Fruit fly (Drosophila melanogaster) whole organism, embryonic: Measurements from ENCODE around the gene CG8066.

Experiments
- ATbp ChIP-seq: fragments of 200-800 bp; sonication (Bioruptor generic); optimal IDR thresholded peaks from 2 replicates; lab custom pipeline; 2017; ENCODE audit warnings: missing biosample characterization, mild to moderate bottlenecking, missing genetic modification characterization, missing genetic modification reagents
- Atf-2 ChIP-seq: fragments of 200-800 bp; sonication (Bioruptor generic); optimal IDR thresholded peaks from 2 replicates; lab custom pipeline; 2016; ENCODE audit warnings: missing biosample characterization, missing genetic modification characterization
- BEAF-32 ChIP-seq: fragments of 200-800 bp; sonication (Bioruptor generic); optimal IDR thresholded peaks from 3 replicates; lab custom pipeline; 2017; ENCODE audit warnings: missing biosample characterization, missing genetic modification characterization, mild to moderate bottlenecking, moderate library complexity, missing genetic modification reagents
- CG10959 ChIP-seq: fragments of 200-800 bp; sonication (Bioruptor generic); IDR thresholded peaks from 2 replicates; pipeline ENCODE4 v1.3.6; 2022; ENCODE audit warnings: missing biosample characterization, missing genetic modification characterization
- CG12391 ChIP-seq: fragments of 200-800 bp; sonication (Bioruptor generic); optimal IDR thresholded peaks from 3 replicates; lab custom pipeline; 2018; ENCODE audit warnings: missing biosample characterization, mild to moderate bottlenecking, missing genetic modification characterization, moderate library complexity
- CG15601 ChIP-seq: fragments of 200-800 bp; sonication (Bioruptor generic); optimal IDR thresholded peaks from 3 replicates; lab custom pipeline; 2019; ENCODE audit warnings: missing biosample characterization, mild to moderate bottlenecking, missing genetic modification characterization, moderate library complexity
- CG15696 ChIP-seq: fragments of 200-800 bp; sonication (Bioruptor generic); optimal IDR thresholded peaks from 2 replicates; lab custom pipeline; 2019; ENCODE audit warnings: missing biosample characterization, mild to moderate bottlenecking, missing genetic modification characterization, moderate library complexity
- CG16815 ChIP-seq: fragments of 200-800 bp; sonication (Bioruptor generic); optimal IDR thresholded peaks from 3 replicates; lab custom pipeline; 2017; ENCODE audit warnings: missing biosample characterization, mild to moderate bottlenecking, missing genetic modification characterization
- CG17186 ChIP-seq: fragments of 200-800 bp; sonication (Bioruptor generic); optimal IDR thresholded peaks from 3 replicates; lab custom pipeline; 2017; ENCODE audit warnings: missing biosample characterization, missing genetic modification reagents, missing genetic modification characterization
- CG17328 ChIP-seq: fragments of 200-800 bp; sonication (Bioruptor generic); IDR thresholded peaks from 2 replicates; pipeline ENCODE4 v1.3.6; 2022; ENCODE audit warnings: missing biosample characterization, missing genetic modification characterization
- CG17385 ChIP-seq: fragments of 200-800 bp; sonication (Bioruptor generic); optimal IDR thresholded peaks from 3 replicates; lab custom pipeline; 2018; ENCODE audit warnings: missing biosample characterization, mild to moderate bottlenecking, missing genetic modification characterization
- CG3065 ChIP-seq: fragments of 200-800 bp; sonication (Bioruptor generic); optimal IDR thresholded peaks from 2 replicates; lab custom pipeline; 2016; ENCODE audit warnings: missing biosample characterization, missing genetic modification characterization
- CG3726 ChIP-seq: fragments of 200-800 bp; sonication (Bioruptor generic); IDR thresholded peaks from 3 replicates; pipeline ENCODE4, ENCODE4 v1.3.6; 2022; ENCODE audit warnings: missing biosample characterization, missing genetic modification characterization
- CG4360 ChIP-seq: fragments of 200-800 bp; sonication (Bioruptor generic); IDR thresholded peaks from 2 replicates; pipeline ENCODE4 v1.3.6; 2022; ENCODE audit warnings: missing biosample characterization, missing genetic modification characterization
- CG6854 ChIP-seq: fragments of 200-800 bp; sonication (Bioruptor generic); optimal IDR thresholded peaks from 3 replicates; lab custom pipeline; 2017; ENCODE audit warnings: missing biosample characterization, mild to moderate bottlenecking, missing genetic modification characterization
- CG7271 ChIP-seq: fragments of 200-800 bp; sonication (Bioruptor generic); optimal IDR thresholded peaks from 2 replicates; lab custom pipeline; 2018; ENCODE audit warnings: missing biosample characterization, mild to moderate bottlenecking, missing genetic modification characterization, moderate library complexity
- CG7372 ChIP-seq: fragments of 200-800 bp; sonication (Bioruptor generic); IDR thresholded peaks from 2 replicates; pipeline ENCODE4 v1.3.6; 2022; ENCODE audit warnings: missing biosample characterization, missing genetic modification characterization
- CG7745 ChIP-seq: fragments of 200-800 bp; sonication (Bioruptor generic); optimal IDR thresholded peaks from 2 replicates; lab custom pipeline; 2018; ENCODE audit warnings: missing biosample characterization, mild to moderate bottlenecking, missing genetic modification characterization, moderate library complexity
- Deaf1 ChIP-seq: fragments of 200-800 bp; optimal IDR thresholded peaks from 3 replicates; lab custom pipeline; 2019; ENCODE audit warnings: missing biosample characterization, mild to moderate bottlenecking, missing genetic modification characterization, moderate library complexity
- Doc2 ChIP-seq: fragments of 200-800 bp; sonication (Bioruptor generic); IDR thresholded peaks from 2 replicates; pipeline ENCODE4 v1.3.6; 2022; ENCODE audit warnings: missing biosample characterization, missing genetic modification characterization
- Doc3 ChIP-seq: fragments of 200-800 bp; sonication (Bioruptor generic); IDR thresholded peaks from 3 replicates; pipeline ENCODE4 v1.3.6; 2022; ENCODE audit warnings: missing biosample characterization, missing genetic modification characterization; ENCODE audit not compliant: partially characterized antibody
- Fer3 ChIP-seq: fragments of 200-800 bp; sonication (Bioruptor generic); optimal IDR thresholded peaks from 2 replicates; lab custom pipeline; 2018; ENCODE audit warnings: missing biosample characterization, mild to moderate bottlenecking, missing genetic modification characterization, moderate library complexity
- HHEX ChIP-seq: fragments of 200-800 bp; sonication (Bioruptor generic); optimal IDR thresholded peaks from 3 replicates; lab custom pipeline; 2017; ENCODE audit warnings: missing biosample characterization, mild to moderate bottlenecking, missing genetic modification characterization, missing genetic modification reagents
- Kr ChIP-seq: fragments of 200-800 bp; sonication (Bioruptor generic); optimal IDR thresholded peaks from 2 replicates; lab custom pipeline; 2017; ENCODE audit warnings: missing biosample characterization, mild to moderate bottlenecking, missing genetic modification characterization
- MBD-R2 ChIP-seq: fragments of 200-800 bp; sonication (Bioruptor generic); IDR thresholded peaks from 2 replicates; pipeline ENCODE4 v1.3.6; 2022; ENCODE audit warnings: missing biosample characterization, missing genetic modification characterization
- Mad ChIP-seq: fragments of 200-800 bp; sonication (Bioruptor generic); optimal IDR thresholded peaks from 2 replicates; lab custom pipeline; 2016; ENCODE audit warnings: missing biosample characterization, missing genetic modification characterization
- Meics ChIP-seq: fragments of 200-800 bp; sonication (Bioruptor generic); optimal IDR thresholded peaks from 2 replicates; lab custom pipeline; 2017; ENCODE audit warnings: missing biosample characterization, mild to moderate bottlenecking, missing genetic modification characterization
- NK7.1 ChIP-seq: fragments of 200-800 bp; sonication (Bioruptor generic); optimal IDR thresholded peaks from 3 replicates; lab custom pipeline; 2016; ENCODE audit warnings: missing biosample characterization, missing genetic modification characterization
- Ptx1 ChIP-seq: fragments of 200-800 bp; sonication (Bioruptor generic); IDR thresholded peaks from 2 replicates; pipeline ENCODE4 v1.3.6; 2022; ENCODE audit warnings: missing biosample characterization, missing genetic modification characterization
- Rfx ChIP-seq: fragments of 200-800 bp; sonication (Bioruptor generic); IDR thresholded peaks from 2 replicates; pipeline ENCODE4 v1.3.6; 2022; ENCODE audit warnings: missing biosample characterization, missing genetic modification characterization
- Rx ChIP-seq: fragments of 200-800 bp; sonication (Bioruptor generic); IDR thresholded peaks from 2 replicates; pipeline ENCODE4 v1.3.6; 2022; ENCODE audit warnings: missing biosample characterization, missing genetic modification characterization
- Usf ChIP-seq: fragments of 200-800 bp; sonication (Bioruptor generic); optimal IDR thresholded peaks from 2 replicates; lab custom pipeline; 2017; ENCODE audit warnings: missing genotype, missing biosample characterization, missing genetic modification characterization
- Xrp1 ChIP-seq: fragments of 200-800 bp; sonication (Bioruptor generic); IDR thresholded peaks from 2 replicates; pipeline ENCODE4 v1.3.6; 2022; ENCODE audit warnings: missing biosample characterization, missing genetic modification characterization
- fd3F ChIP-seq: fragments of 200-800 bp; sonication (Bioruptor generic); optimal IDR thresholded peaks from 2 replicates; lab custom pipeline; 2018; ENCODE audit warnings: missing biosample characterization, mild to moderate bottlenecking, missing genetic modification characterization, moderate library complexity
- fu2 ChIP-seq: fragments of 200-800 bp; sonication (Bioruptor generic); optimal IDR thresholded peaks from 2 replicates; lab custom pipeline; 2016; ENCODE audit warnings: missing biosample characterization, missing genetic modification characterization
- gcm ChIP-seq: fragments of 200-800 bp; sonication (Bioruptor generic); optimal IDR thresholded peaks from 2 replicates; lab custom pipeline; 2019; ENCODE audit warnings: missing biosample characterization, mild to moderate bottlenecking, missing genetic modification characterization, moderate library complexity
- grau ChIP-seq: fragments of 200-800 bp; optimal IDR thresholded peaks from 3 replicates; lab custom pipeline; 2019; ENCODE audit warnings: missing biosample characterization, mild to moderate bottlenecking, missing genetic modification characterization, moderate library complexity
- her ChIP-seq: fragments of 200-800 bp; sonication (Bioruptor generic); optimal IDR thresholded peaks from 2 replicates; lab custom pipeline; 2016; ENCODE audit warnings: missing biosample characterization, missing genetic modification characterization
- hth ChIP-seq: fragments of >200 bp; optimal IDR thresholded peaks from 2 replicates; lab custom pipeline; 2017; ENCODE audit warnings: inconsistent platforms
- inv ChIP-seq: fragments of 200-800 bp; sonication (Bioruptor generic); IDR thresholded peaks from 2 replicates; pipeline ENCODE4 v1.3.6; 2022; ENCODE audit warnings: missing biosample characterization, missing genetic modification characterization; ENCODE audit not compliant: partially characterized antibody
- nom ChIP-seq: fragments of 200-800 bp; sonication (Bioruptor generic); optimal IDR thresholded peaks from 2 replicates; lab custom pipeline; 2017; ENCODE audit warnings: missing biosample characterization, missing genetic modification characterization, mild to moderate bottlenecking, moderate library complexity, missing genetic modification reagents
- pb ChIP-seq: fragments of 200-800 bp; sonication (Bioruptor generic); optimal IDR thresholded peaks from 3 replicates; lab custom pipeline; 2016; ENCODE audit warnings: missing biosample characterization, missing genetic modification characterization
- pfk ChIP-seq: fragments of 200-800 bp; sonication (Bioruptor generic); optimal IDR thresholded peaks from 2 replicates; lab custom pipeline; 2018; ENCODE audit warnings: missing biosample characterization, mild to moderate bottlenecking, missing genetic modification characterization, moderate library complexity
- pnt ChIP-seq: fragments of 200-800 bp; sonication (Bioruptor generic); optimal IDR thresholded peaks from 3 replicates; lab custom pipeline; 2016; ENCODE audit warnings: missing biosample characterization, missing genetic modification characterization
- schlank ChIP-seq: fragments of 200-800 bp; sonication (Bioruptor generic); optimal IDR thresholded peaks from 2 replicates; lab custom pipeline; 2018; ENCODE audit warnings: missing biosample characterization, mild to moderate bottlenecking, missing genetic modification characterization
- seq ChIP-seq: fragments of 200-800 bp; sonication (Bioruptor generic); IDR thresholded peaks from 2 replicates; pipeline ENCODE4 v1.3.6; 2022; ENCODE audit warnings: missing biosample characterization, missing genetic modification characterization
- so ChIP-seq: fragments of 200-800 bp; sonication (Bioruptor generic); IDR thresholded peaks from 3 replicates; pipeline ENCODE4 v1.3.6; 2022; ENCODE audit warnings: missing biosample characterization, missing genetic modification characterization
- stc ChIP-seq: fragments of 200-800 bp; sonication (Bioruptor generic); IDR thresholded peaks from 2 replicates; pipeline ENCODE4 v1.3.6; 2022; ENCODE audit warnings: missing biosample characterization, missing genetic modification characterization
- zen2 ChIP-seq: fragments of 200-800 bp; sonication (Bioruptor generic); IDR thresholded peaks from 3 replicates; pipeline ENCODE4 v1.3.6; 2022; ENCODE audit warnings: missing biosample characterization, missing genetic modification characterization; ENCODE audit not compliant: partially characterized antibody

CG8066 gene

DNA sequence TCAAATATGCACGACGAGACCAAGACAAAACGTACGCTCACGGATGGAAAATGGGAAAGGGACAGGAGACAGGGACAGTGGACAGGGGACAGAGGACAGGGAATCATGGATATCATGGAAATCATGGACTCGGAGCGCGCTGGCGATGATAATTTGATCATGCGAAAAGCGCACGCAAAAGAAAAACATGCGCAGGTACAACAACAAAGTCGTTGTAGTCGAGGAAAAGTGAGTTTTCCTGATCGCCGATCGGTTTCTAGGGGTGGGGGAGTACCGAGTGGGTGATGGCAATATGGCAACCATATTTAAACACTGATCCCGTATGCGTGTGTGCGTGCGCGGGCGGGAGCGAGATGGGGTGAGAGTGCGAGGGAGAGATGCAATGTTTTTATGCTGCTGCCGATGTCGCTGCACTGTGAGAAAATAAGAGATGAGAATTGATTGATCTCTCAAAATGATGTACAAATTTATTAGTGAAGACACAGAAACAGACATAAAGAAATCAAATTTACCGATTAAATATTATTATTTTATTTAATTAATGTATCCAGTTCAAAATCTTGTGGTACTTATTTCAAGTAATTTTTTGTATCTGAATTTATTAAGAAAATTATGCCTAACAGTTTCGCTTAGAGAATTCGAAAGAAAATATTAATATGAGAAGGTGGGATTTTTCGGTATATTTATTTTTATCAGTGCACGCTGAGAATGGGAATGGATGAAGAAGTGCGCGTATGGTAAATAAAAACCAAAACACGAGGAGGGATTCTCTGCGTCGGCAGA, 22.3 kb upstream of the CG8066 start (continued):
- TF ChIP-seq pnt (GFP tag; lab: Kevin White, UChicago) (no peak), hth (lab: Kevin White, UChicago) (no peak), Ptx1 (GFP tag; lab: Robert Waterston, UW) (peak; percentile 79), BEAF-32 (GFP tag; lab: Kevin White, UChicago) (no peak), CG17186 (GFP tag; lab: Kevin White, UChicago) (peak; percentile 24), ATbp (GFP tag; lab: Kevin White, UChicago) (peak; percentile 78), Doc2 (no peak), Usf (GFP tag; lab: Kevin White, UChicago) (peak; percentile 84), grau (tag; lab: Kevin White, UChicago) (peak; percentile 87), her (GFP tag; lab: Kevin White, UChicago) (no peak), Meics (GFP tag; lab: Kevin White, UChicago) (peak; percentile 45), Doc3 (GFP tag; lab: Robert Waterston, UW) (no peak), CG7271 (peak; percentile 90), MBD-R2 (GFP tag; lab: Robert Waterston, UW) (no peak), CG12391 (peak; percentile 95), gcm (GFP tag; lab: Kevin White, UChicago) (peak; percentile 96), fu2 (no peak), zen2 (GFP tag; lab: Robert Waterston, UW) (no peak), pb (no peak), CG16815 (peak; percentile 93), pfk (GFP tag; lab: Kevin White, UChicago) (no peak), CG3726 (0 out of 3 replicates have a peak, but pooled peaks have one; percentile 45), CG7745 (tag; lab: Kevin White, UChicago) (peak; percentile 75), fd3F (GFP tag; lab: Kevin White, UChicago) (peak; percentile 8), HHEX (GFP tag; lab: Kevin White, UChicago) (peak; percentile 72), nom (GFP tag; lab: Kevin White, UChicago) (peak; percentile 29), Mad (GFP tag; lab: Kevin White, UChicago) (no peak), so (GFP tag; lab: Robert Waterston, UW) (peak; percentile 77; the same call in 2 of the 3 replicates), NK7.1 (no peak), CG17385 (peak; percentile 79), CG3065 (GFP tag; lab: Kevin White, UChicago) (no peak), Rfx (GFP tag; lab: Robert Waterston, UW) (peak; percentile 25; the same call in 1 of the 2 replicates), Kr (peak; percentile 94), Rx (GFP tag; lab: Robert Waterston, UW) (no peak), seq (GFP tag; lab: Robert Waterston, UW) (peak; percentile 47; the same call in 1 of the 2 replicates), CG6854 (GFP tag; lab: Kevin White, UChicago) (no peak), CG4360 (GFP tag; lab: Robert Waterston, UW) (peak; percentile 69), CG7372 (GFP tag; lab: Robert Waterston, UW) (peak; percentile 37; the same call in 1 of the 2 replicates), stc (GFP tag; lab: Robert Waterston, UW) (peak; percentile 76), CG15696 (tag; lab: Kevin White, UChicago) (peak; percentile 98), CG10959 (GFP tag; lab: Robert Waterston, UW) (peak; percentile 86), CG17328 (GFP tag; lab: Robert Waterston, UW) (peak; percentile 85), inv (GFP tag; lab: Robert Waterston, UW) (no peak), schlank (tag; lab: Kevin White, UChicago) (no peak), CG15601 (tag; lab: Kevin White, UChicago) (peak; percentile 94), Deaf1 (tag; lab: Kevin White, UChicago) (peak; percentile 61), Atf-2 (GFP tag; lab: Kevin White, UChicago) (peak; percentile 45), Xrp1 (peak; percentile 93), Fer3 (peak; percentile 42)
